Fruit fly (Drosophila melanogaster): ENCODE measurements around the gene CG13599.

CG13599 gene

DNA sequence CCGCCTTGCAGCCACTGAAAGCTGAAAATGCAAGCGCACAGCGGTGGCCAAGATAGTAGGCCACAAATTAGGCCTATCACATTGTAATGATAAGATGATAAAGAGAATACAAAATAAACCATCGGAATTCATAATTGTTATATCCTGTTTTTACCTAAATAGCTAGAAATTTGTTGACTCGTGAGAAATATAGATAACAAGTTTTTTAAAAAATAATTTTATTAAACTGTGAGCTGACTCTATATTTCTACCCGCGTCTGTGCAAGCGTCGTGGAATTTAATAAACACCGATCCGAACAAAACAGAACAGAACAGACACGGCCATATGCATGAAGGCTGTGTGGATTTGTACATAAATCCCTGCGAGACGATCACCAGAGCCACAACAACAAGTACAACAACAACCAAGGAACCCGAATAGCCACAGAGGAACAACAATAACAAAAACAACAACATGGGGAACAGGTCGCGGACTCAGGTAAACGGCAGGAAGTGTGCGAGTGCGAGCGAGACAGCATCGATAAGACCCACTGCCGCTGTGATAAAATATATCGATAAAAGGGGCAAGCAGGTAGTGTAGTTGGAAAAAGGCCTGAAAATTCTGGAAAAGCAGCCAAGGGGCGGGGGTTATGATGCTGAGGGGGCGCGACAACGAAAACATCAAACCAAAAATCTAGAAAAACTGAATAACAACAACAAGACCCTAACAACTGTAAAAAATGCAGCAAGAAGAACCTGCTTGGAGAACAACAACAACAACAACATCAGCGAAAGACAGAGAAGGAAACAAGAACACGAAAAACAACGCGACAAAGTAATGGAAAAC is 45.0 kb upstream of the CG13599 start (continued):
- TF ChIP-seq Sox100B (GFP tag; optimal IDR thresholded peaks at IDR 0.05) (peak; percentile 91), ken (GFP tag; IDR thresholded peaks at IDR 0.05) (peak; percentile 76; the same call in 2 of the 3 replicates), Awh (GFP tag; IDR thresholded peaks at IDR 0.05) (peak; percentile 86), Nf-YC (tag; optimal IDR thresholded peaks at IDR 0.05) (peak; percentile 55), CG4404 (GFP tag; IDR thresholded peaks at IDR 0.05) (peak; percentile 86), bcd (GFP tag; optimal IDR thresholded peaks at IDR 0.05) (peak; percentile 78), CG4854 (GFP tag; optimal IDR thresholded peaks at IDR 0.05) (peak; percentile 57), CG6272 (GFP tag; IDR thresholded peaks at IDR 0.05) (peak; percentile 56; the same call in 1 of the 2 replicates), CG18599 (GFP tag; optimal IDR thresholded peaks at IDR 0.05) (peak; percentile 73), dmrt11E (tag; optimal IDR thresholded peaks at IDR 0.05) (peak; percentile 96), h (optimal IDR thresholded peaks at IDR 0.05) (no peak), Scr (GFP tag; IDR thresholded peaks at IDR 0.05; ENCODE audit: partially characterized antibody) (0 out of 2 replicates have a peak, but pooled peaks have one; percentile 29), CG3407 (GFP tag; optimal IDR thresholded peaks at IDR 0.05) (peak; percentile 80), C15 (GFP tag; IDR thresholded peaks at IDR 0.05) (0 out of 3 replicates have a peak, but pooled peaks have one; percentile 35), Hand (GFP tag; optimal IDR thresholded peaks at IDR 0.05) (peak; percentile 32), fru (optimal IDR thresholded peaks at IDR 0.05) (no peak), Doc2 (GFP tag; IDR thresholded peaks at IDR 0.05) (no peak), insv (GFP tag; optimal IDR thresholded peaks at IDR 0.05) (peak; percentile 7 to 29), CG12104 (GFP tag; optimal IDR thresholded peaks at IDR 0.05) (peak; percentile 74), fd96Cb (tag; optimal IDR thresholded peaks at IDR 0.05) (peak; percentile 92), Fer1 (GFP tag; optimal IDR thresholded peaks at IDR 0.05) (peak; percentile 72), fd64A (GFP tag; optimal IDR thresholded peaks at IDR 0.05) (peak; percentile 65), CG6683 (GFP tag; optimal IDR thresholded peaks at IDR 0.05) (peak; percentile 58), CG7839 (tag; optimal IDR thresholded peaks at IDR 0.05) (peak; percentile 91), Dp (GFP tag; optimal IDR thresholded peaks at IDR 0.05) (no peak), croc (GFP tag; conservative IDR thresholded peaks at IDR 0.05) (peak; percentile 89), ewg (GFP tag; optimal IDR thresholded peaks at IDR 0.05) (peak; percentile 67), klu (GFP tag; IDR thresholded peaks at IDR 0.05) (peak; percentile 9; the same call in 1 of the 2 replicates), onecut (GFP tag; IDR thresholded peaks at IDR 0.05) (peak; percentile 77), ERR (GFP tag; optimal IDR thresholded peaks at IDR 0.05) (no peak), disco-r (GFP tag; optimal IDR thresholded peaks at IDR 0.05) (peak; percentile 34), Bdp1 (GFP tag; optimal IDR thresholded peaks at IDR 0.05) (peak; percentile 68), twi (tag; optimal IDR thresholded peaks at IDR 0.05) (peak; percentile 94), pfk (GFP tag; optimal IDR thresholded peaks at IDR 0.05) (no peak), fu2 (GFP tag; optimal IDR thresholded peaks at IDR 0.05) (peak; percentile 10), CG8924 (tag; optimal IDR thresholded peaks at IDR 0.05) (peak; percentile 95), sqz (GFP tag; optimal IDR thresholded peaks at IDR 0.05) (peak; percentile 69), Atf3 (GFP tag; optimal IDR thresholded peaks at IDR 0.05) (peak; percentile 67), otp (GFP tag; IDR thresholded peaks at IDR 0.05) (peak; percentile 84; the same call in 2 of the 3 replicates), CG3726 (GFP tag; IDR thresholded peaks at IDR 0.05) (0 out of 3 replicates have a peak, but pooled peaks have one; percentile 57), CG1792 (GFP tag; optimal IDR thresholded peaks at IDR 0.05) (peak; percentile 44), CG8281 (tag; optimal IDR thresholded peaks at IDR 0.05) (peak; percentile 55), Trl (optimal IDR thresholded peaks at IDR 0.05) (no peak), Trl (GFP tag; optimal IDR thresholded peaks at IDR 0.05) (peak; percentile 70), Oaz (GFP tag; IDR thresholded peaks at IDR 0.05) (no peak), en (GFP tag; optimal IDR thresholded peaks at IDR 0.05) (peak; percentile 65), jigr1 (GFP tag; IDR thresholded peaks at IDR 0.05) (peak; percentile 78; the same call in 2 of the 3 replicates), B-H2 (GFP tag; optimal IDR thresholded peaks at IDR 0.05) (no peak), Optix (GFP tag; IDR thresholded peaks at IDR 0.05) (peak; percentile 81), aop (GFP tag; IDR thresholded peaks at IDR 0.05) (0 out of 2 replicates have a peak, but pooled peaks have one; percentile 2)
